Worm (Caenorhabditis elegans): ENCODE data around the gene phf-5.

Gene phf-5

ce11 chrIII:2393666-2394154, 50.3 kb downstream of the phf-5 start:
- TF ChIP-seq lsy-2 (tag; optimal IDR thresholded peaks at IDR 0.05), result peak in 1 of 2 experiments; percentile 45
- TF ChIP-seq lin-13 (GFP tag; optimal IDR thresholded peaks at IDR 0.05), result peak; percentile 64
- no peak for TF ChIP-seq egl-43 (GFP tag; IDR thresholded peaks at IDR 0.05)
- TF ChIP-seq lin-1 (GFP tag; IDR thresholded peaks at IDR 0.05), result no peak

All from whole organism, L4 larva.